Worm (Caenorhabditis elegans) whole organism, L4 larva: Measurements from ENCODE around the gene R52.5.

Experiments used
- F10B5.3 ChIP-seq: sonication (generic microtip); optimal IDR thresholded peaks from 2 replicates; lab custom pipeline; 2016; ENCODE audit warnings: mild to moderate bottlenecking, missing genetic modification characterization, missing compliant biosample characterization
- F26F4.8 ChIP-seq: fragments of 200-800 bp; sonication (Bioruptor generic); conservative IDR thresholded peaks from 2 replicates; pipeline ENCODE4 v1.3.6; 2022; ENCODE audit warnings: missing genetic modification characterization, missing compliant biosample characterization
- F37D6.2 ChIP-seq: sonication (generic microtip); optimal IDR thresholded peaks from 2 replicates; lab custom pipeline; 2016; ENCODE audit warnings: mild to moderate bottlenecking, missing genetic modification characterization, missing compliant biosample characterization
- F49E8.2 ChIP-seq: sonication (generic microtip); optimal IDR thresholded peaks from 2 replicates; lab custom pipeline; 2016; ENCODE audit warnings: missing compliant biosample characterization, mild to moderate bottlenecking, missing genetic modification characterization, borderline replicate concordance
- T20F7.1 ChIP-seq: fragments of 200-800 bp; sonication (Bioruptor generic); optimal IDR thresholded peaks from 2 replicates; lab custom pipeline; 2018; ENCODE audit warnings: mild to moderate bottlenecking, missing genetic modification characterization, missing compliant biosample characterization
- aha-1 ChIP-seq: fragments of 150-350 bp; peaks from one replicate; lab custom pipeline; 2014; ENCODE audit warnings: missing biosample characterization, missing genetic modification characterization
- ama-1 ChIP-seq: fragments of 150-350 bp; optimal IDR thresholded peaks from 2 replicates; lab custom pipeline; 2014; ENCODE audit warnings: inconsistent platforms, mixed read lengths
- ceh-32 ChIP-seq: sonication (generic microtip); optimal IDR thresholded peaks from 2 replicates; lab custom pipeline; 2016; ENCODE audit warnings: mild to moderate bottlenecking, missing genetic modification characterization, missing compliant biosample characterization; ENCODE audit not compliant: poor library complexity
- ces-1 ChIP-seq: fragments of 150-350 bp; sonication (generic microtip); optimal IDR thresholded peaks from 4 replicates; lab custom pipeline; 2014; ENCODE audit warnings: missing biosample characterization, missing genetic modification reagents, missing genetic modification characterization
- cey-2 ChIP-seq: sonication (generic microtip); optimal IDR thresholded peaks from 3 replicates; lab custom pipeline; 2017; ENCODE audit warnings: missing genetic modification characterization, mild to moderate bottlenecking, missing compliant biosample characterization, antibody characterized with exemption, borderline replicate concordance; ENCODE audit not compliant: insufficient read depth
- daf-16 ChIP-seq, 3 experiments: sonication (generic microtip); optimal IDR thresholded peaks; 2 replicates each; lab custom pipeline; 2016 to 2017; ENCODE audit warnings: missing genetic modification characterization in 3 of 3, missing genetic modification reagents in 3 of 3, mild to moderate bottlenecking in 2 of 3, missing compliant biosample characterization in 2 of 3, missing biosample characterization in 1 of 3, moderate library complexity in 1 of 3
- daf-8 ChIP-seq: fragments of 200-800 bp; sonication (Bioruptor generic); IDR thresholded peaks from 2 replicates; pipeline ENCODE4 v1.3.6; 2022; ENCODE audit warnings: missing genetic modification characterization, missing compliant biosample characterization
- dmd-6 ChIP-seq: fragments of 200-800 bp; sonication (Bioruptor generic); IDR thresholded peaks from 2 replicates; pipeline ENCODE4 v1.3.6; 2022; ENCODE audit warnings: missing genetic modification reagents, missing genetic modification characterization, missing compliant biosample characterization
- duxl-1 ChIP-seq: sonication (generic microtip); optimal IDR thresholded peaks from 2 replicates; lab custom pipeline; 2016; ENCODE audit warnings: mild to moderate bottlenecking, missing genetic modification characterization, moderate library complexity, missing compliant biosample characterization; ENCODE audit not compliant: poor library complexity
- gei-8 ChIP-seq: fragments of 200-800 bp; sonication (Bioruptor generic); optimal IDR thresholded peaks from 2 replicates; lab custom pipeline; 2018; ENCODE audit warnings: mild to moderate bottlenecking, missing genetic modification characterization, missing compliant biosample characterization
- hlh-11 ChIP-seq: fragments of 200-800 bp; sonication (Bioruptor generic); optimal IDR thresholded peaks from 2 replicates; lab custom pipeline; 2018; ENCODE audit warnings: mild to moderate bottlenecking, missing genetic modification characterization, missing compliant biosample characterization
- hmg-1.1 ChIP-seq: fragments of 200-800 bp; sonication (Bioruptor generic); IDR thresholded peaks from 2 replicates; pipeline ENCODE4 v1.3.6; 2022; ENCODE audit warnings: missing genetic modification reagents, missing genetic modification characterization, missing compliant biosample characterization
- lin-1 ChIP-seq: fragments of 200-800 bp; sonication (Bioruptor generic); IDR thresholded peaks from 2 replicates; pipeline ENCODE4 v1.3.6; 2022; ENCODE audit warnings: missing genetic modification reagents, missing genetic modification characterization, missing compliant biosample characterization
- lin-15B ChIP-seq: fragments of 150-350 bp; sonication (generic microtip); optimal IDR thresholded peaks from 3 replicates; lab custom pipeline; 2014; ENCODE audit warnings: missing biosample characterization, missing genetic modification characterization
- mep-1 ChIP-seq: fragments of 150-350 bp; sonication (generic microtip); optimal IDR thresholded peaks from 3 replicates; lab custom pipeline; 2014; ENCODE audit warnings: missing biosample characterization, missing genetic modification characterization
- mxl-3 ChIP-seq: fragments of 200-800 bp; sonication (Bioruptor generic); optimal IDR thresholded peaks from 2 replicates; lab custom pipeline; 2018; ENCODE audit warnings: mild to moderate bottlenecking, missing genetic modification characterization, missing compliant biosample characterization
- nhr-10 ChIP-seq: fragments of 150-350 bp; optimal IDR thresholded peaks from 2 replicates; lab custom pipeline; 2014; ENCODE audit warnings: missing biosample characterization, missing genetic modification characterization
- nhr-28 ChIP-seq: fragments of 150-350 bp; optimal IDR thresholded peaks from 2 replicates; lab custom pipeline; 2014; ENCODE audit warnings: missing biosample characterization, missing genetic modification characterization
- nhr-42 ChIP-seq: fragments of 200-800 bp; sonication (Bioruptor generic); IDR thresholded peaks from 2 replicates; pipeline ENCODE4 v1.3.6; 2022; ENCODE audit warnings: missing genetic modification characterization, missing compliant biosample characterization
- nhr-6 ChIP-seq: fragments of 150-350 bp; optimal IDR thresholded peaks from 2 replicates; lab custom pipeline; 2014; ENCODE audit warnings: missing biosample characterization, missing genetic modification characterization
- php-3 ChIP-seq: fragments of 200-800 bp; sonication (Bioruptor generic); IDR thresholded peaks from 2 replicates; pipeline ENCODE4 v1.3.6; 2022; ENCODE audit warnings: missing genetic modification reagents, missing genetic modification characterization, missing compliant biosample characterization
- pqm-1 ChIP-seq: sonication (generic microtip); optimal IDR thresholded peaks from 2 replicates; lab custom pipeline; 2017; ENCODE audit warnings: missing biosample characterization, missing genetic modification characterization
- rbr-2 ChIP-seq: sonication (generic microtip); optimal IDR thresholded peaks from 2 replicates; lab custom pipeline; 2016; ENCODE audit warnings: missing genotype, missing genetic modification characterization, missing compliant biosample characterization
- sdz-12 ChIP-seq: fragments of 200-800 bp; sonication (Bioruptor generic); optimal IDR thresholded peaks from 2 replicates; lab custom pipeline; 2018; ENCODE audit warnings: mild to moderate bottlenecking, missing genetic modification characterization, missing compliant biosample characterization
- skn-1 ChIP-seq: fragments of 150-350 bp; optimal IDR thresholded peaks from 2 replicates; lab custom pipeline; 2014; ENCODE audit warnings: missing biosample characterization, missing genetic modification characterization
- spr-3 ChIP-seq: fragments of 200-800 bp; sonication (Bioruptor generic); optimal IDR thresholded peaks from 2 replicates; lab custom pipeline; 2018; ENCODE audit warnings: mild to moderate bottlenecking, missing genetic modification characterization, missing compliant biosample characterization
- tag-97 ChIP-seq: fragments of 200-800 bp; sonication (Bioruptor generic); IDR thresholded peaks from 2 replicates; pipeline ENCODE4 v1.3.6; 2022; ENCODE audit warnings: missing genetic modification characterization, missing compliant biosample characterization
- unc-62 ChIP-seq, 3 experiments: fragments of 150-350 bp in 1 of 3; sonication (generic microtip); optimal IDR thresholded peaks in 2 of 3; peaks in 1 of 3; 1 replicate in 1 of 3; 2 replicates in 2 of 3; lab custom pipeline; 2014 to 2017; ENCODE audit warnings: missing biosample characterization in 3 of 3, missing genetic modification characterization in 3 of 3, missing genetic modification reagents in 3 of 3, missing genotype in 1 of 3
- vab-7 ChIP-seq: fragments of 200-800 bp; sonication (Bioruptor generic); IDR thresholded peaks from 2 replicates; pipeline ENCODE4 v1.3.6; 2022; ENCODE audit warnings: missing genetic modification reagents, missing genetic modification characterization, missing compliant biosample characterization
- zfp-2 ChIP-seq: sonication (generic microtip); optimal IDR thresholded peaks from 2 replicates; lab custom pipeline; 2016; ENCODE audit warnings: mild to moderate bottlenecking, missing genetic modification characterization, missing compliant biosample characterization
- zfp-3 ChIP-seq: fragments of 200-800 bp; sonication (Bioruptor generic); conservative IDR thresholded peaks from 2 replicates; pipeline ENCODE4 v1.3.6; 2022; ENCODE audit warnings: missing genetic modification reagents, missing genetic modification characterization, missing compliant biosample characterization
- zip-2 ChIP-seq: fragments of 150-350 bp; optimal IDR thresholded peaks from 2 replicates; lab custom pipeline; 2014; ENCODE audit warnings: missing biosample characterization, missing genetic modification characterization

Gene R52.5

DNA sequence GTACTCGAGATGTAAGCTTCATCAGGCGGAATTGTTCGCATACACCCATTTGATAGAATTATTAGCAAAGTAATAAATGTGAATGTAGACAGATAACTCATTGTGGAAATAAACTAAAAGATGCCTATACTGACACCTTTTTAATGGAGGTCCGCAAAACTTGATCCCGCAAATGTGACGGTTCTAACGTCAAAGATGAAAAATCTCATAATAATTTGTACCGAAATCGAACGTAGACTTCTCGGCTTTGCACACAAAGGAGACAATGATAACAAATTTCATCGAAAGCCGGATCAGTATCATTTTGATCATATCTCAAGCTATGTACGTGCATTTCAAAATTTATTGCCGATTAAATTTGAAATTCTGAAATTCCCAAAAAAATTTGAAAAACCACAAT lies 1.5 kb downstream of the R52.5 start, which contains the start of gene R52.4:
Gene R52.4, minus strand, starts transcription at position 101 of the 400 bp plus-strand sequence.
- TF ChIP-seq F10B5.3 (tag; lab: Kevin White, UChicago), result no peak
- no peak for TF ChIP-seq gei-8 (GFP tag; lab: Kevin White, UChicago)
- TF ChIP-seq zip-2 (tag; lab: Kevin White, UChicago), result no peak
- TF ChIP-seq nhr-42 (GFP tag; lab: Robert Waterston, UW), result no peak
- no peak for TF ChIP-seq zfp-3
- TF ChIP-seq nhr-10 (tag; lab: Kevin White, UChicago), result no peak
- no peak for TF ChIP-seq ceh-32 (tag; lab: Kevin White, UChicago)
- TF ChIP-seq, all 104 proteins: peak for 0

DNA sequence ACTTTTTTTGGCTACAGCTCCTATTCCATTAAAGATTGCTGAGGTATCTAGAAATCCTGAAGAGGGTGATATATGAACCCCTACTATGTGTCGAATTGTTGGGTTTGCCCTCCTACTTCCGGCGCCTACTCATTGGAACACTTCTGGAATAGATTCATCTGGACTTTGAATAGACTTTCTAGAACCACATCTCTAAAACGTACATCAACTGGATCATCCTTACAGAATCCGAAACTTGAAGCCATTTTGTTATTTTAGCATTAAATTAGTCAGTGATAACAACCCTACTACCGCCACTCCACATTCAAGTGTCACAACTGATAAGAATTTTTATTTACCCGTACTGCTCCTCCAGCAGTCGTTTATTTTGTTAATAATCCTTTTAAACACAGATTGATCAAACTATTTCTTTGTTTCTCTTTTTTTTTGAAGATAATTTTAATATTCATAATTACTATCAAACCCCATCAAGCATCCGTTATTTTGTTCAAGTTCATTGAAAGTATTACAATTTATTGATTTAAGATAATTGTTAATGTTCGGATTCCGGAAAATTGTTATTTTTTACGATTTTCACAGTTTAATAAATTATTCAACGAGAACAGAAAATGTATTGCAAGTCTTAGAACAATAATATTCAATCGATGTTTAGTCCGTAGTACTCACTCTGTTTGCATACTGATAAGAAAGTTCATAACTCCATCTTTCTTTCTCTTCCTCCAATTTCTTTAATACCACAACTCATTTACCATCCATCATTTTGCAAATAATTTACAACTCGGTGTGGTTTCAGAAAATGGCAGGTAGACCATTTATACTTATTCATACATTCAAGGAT lies 10.5 kb downstream of the R52.5 start, which contains the start of gene math-42:
Gene math-42, plus strand, starts transcription at position 788 of the 838 bp plus-strand sequence.
- TF ChIP-seq spr-3 (GFP tag; lab: Kevin White, UChicago) (no peak), zfp-2 (tag; lab: Kevin White, UChicago) (no peak), mxl-3 (GFP tag; lab: Kevin White, UChicago) (no peak), hmg-1.1 (GFP tag; lab: Robert Waterston, UW) (no peak), hlh-11 (tag; lab: Kevin White, UChicago) (no peak), rbr-2 (no peak), aha-1 (tag; lab: Kevin White, UChicago) (peak; percentile 57), mep-1 (no peak), unc-62 (GFP tag; optimal IDR thresholded peaks at IDR 0.05 in 1 of 2; lab: Kevin White, UChicago) (peak in 1 of 2 experiments; percentile 62), unc-62 (tag; optimal IDR thresholded peaks at IDR 0.05; lab: Kevin White, UChicago) (no peak), dmd-6 (GFP tag; lab: Robert Waterston, UW) (peak; percentile 9; the same call in 1 of the 2 replicates), daf-16 (GFP tag; optimal IDR thresholded peaks at IDR 0.05; lab: Kevin White, UChicago) (no peak), daf-16 (tag; optimal IDR thresholded peaks at IDR 0.05; lab: Kevin White, UChicago) (peak; percentile 63), nhr-28 (tag; lab: Kevin White, UChicago) (peak; percentile 31), lin-15B (tag; lab: Kevin White, UChicago) (no peak), nhr-6 (tag; lab: Kevin White, UChicago) (no peak), daf-8 (GFP tag; lab: Robert Waterston, UW) (no peak), F26F4.8 (GFP tag; lab: Robert Waterston, UW) (no peak), lin-1 (GFP tag; lab: Robert Waterston, UW) (no peak), pqm-1 (tag; lab: Kevin White, UChicago) (peak; percentile 52), F10B5.3 (tag; lab: Kevin White, UChicago) (no peak), gei-8 (GFP tag; lab: Kevin White, UChicago) (no peak)
- TF ChIP-seq, all 104 proteins: peak for 6

DNA sequence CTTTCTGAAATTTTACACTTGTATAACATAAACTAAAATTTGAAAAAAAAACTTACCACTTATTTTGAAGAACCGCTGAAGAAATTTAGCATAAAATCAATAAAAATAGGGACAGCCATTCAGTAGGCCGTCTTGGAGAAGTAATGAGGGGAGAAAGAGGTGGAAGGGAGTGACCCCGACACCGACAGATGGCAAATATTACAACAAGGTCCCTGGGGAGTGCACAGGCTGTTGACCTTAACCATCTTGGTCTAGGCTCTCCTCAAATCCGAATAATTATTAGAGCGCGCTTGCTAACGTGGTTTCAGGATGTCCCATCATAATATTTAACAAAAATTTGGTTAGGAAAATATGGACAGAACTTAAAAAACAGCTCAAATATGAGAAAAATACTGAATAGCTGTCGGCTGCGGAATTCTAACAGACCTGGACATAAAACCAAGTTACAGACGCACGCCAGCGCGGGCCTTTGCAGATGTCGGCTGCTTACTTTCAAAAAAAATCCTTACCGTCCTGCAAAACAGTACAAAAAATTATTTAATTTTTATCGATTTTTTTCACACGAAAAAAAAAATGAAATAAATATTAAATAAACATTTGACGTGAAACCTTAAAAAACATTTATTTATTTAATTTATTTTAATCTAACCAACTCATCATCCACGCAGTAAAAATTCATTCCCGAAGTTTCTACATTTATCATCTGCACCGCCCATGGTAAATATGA lies 14.8 kb downstream of the R52.5 start, which contains the start of gene T16A1.2:
Gene T16A1.2, plus strand, starts transcription at position 677 of the 727 bp plus-strand sequence.
- no peak for TF ChIP-seq nhr-28 (tag; lab: Kevin White, UChicago)
- TF ChIP-seq duxl-1, result no peak
- TF ChIP-seq cey-2 (tag; lab: Kevin White, UChicago), result no peak
- TF ChIP-seq hmg-1.1 (GFP tag; lab: Robert Waterston, UW), result no peak
- TF ChIP-seq php-3 (GFP tag; lab: Robert Waterston, UW), result no peak
- TF ChIP-seq skn-1, result no peak
- TF ChIP-seq T20F7.1 (GFP tag; lab: Kevin White, UChicago), result no peak
- TF ChIP-seq tag-97 (GFP tag; lab: Robert Waterston, UW), result no peak
- no peak for TF ChIP-seq vab-7
- no peak for TF ChIP-seq ces-1
- no peak for TF ChIP-seq sdz-12
- no peak for TF ChIP-seq ama-1 (lab: Kevin White, UChicago)
- TF ChIP-seq unc-62 (GFP tag; optimal IDR thresholded peaks at IDR 0.05 in 1 of 2; lab: Kevin White, UChicago), result no peak
- no peak for TF ChIP-seq unc-62 (tag; optimal IDR thresholded peaks at IDR 0.05; lab: Kevin White, UChicago)
- TF ChIP-seq F49E8.2 (tag; lab: Kevin White, UChicago), result no peak
- no peak for TF ChIP-seq mxl-3 (GFP tag; lab: Kevin White, UChicago)
- no peak for TF ChIP-seq F37D6.2 (tag; lab: Kevin White, UChicago)
